3 fruit fly cellular contexts compared by ENCODE assay signal in genomic region chr2L:7107890-7108289, dm6.
TF ChIP-seq lines count a peak whose summit lies in the region.

No protein-coding gene starts in this region.

- TF ChIP-seq CTCF in whole organism, embryonic (GFP tag; optimal IDR thresholded peaks at IDR 0.05; lab: Kevin White, UChicago): no peak

TF ChIP-seq in whole organism, embryonic, 481 proteins besides CTCF, POLR2A, EP300 and RAD21:
- TF ChIP-seq Hr51 (GFP tag; optimal IDR thresholded peaks at IDR 0.05; lab: Kevin White, UChicago): peak in 1 of 2 experiments; percentile 10
- TF ChIP-seq grau (tag; optimal IDR thresholded peaks at IDR 0.05; lab: Kevin White, UChicago): peak; percentile 32
- peak; percentile 38 for TF ChIP-seq CG11504 (tag; optimal IDR thresholded peaks at IDR 0.05; lab: Kevin White, UChicago)
- no peak for TF ChIP-seq Stat92E (GFP tag; optimal IDR thresholded peaks at IDR 0.05; lab: Kevin White, UChicago)
- peak; percentile 36 for TF ChIP-seq gem (tag; optimal IDR thresholded peaks at IDR 0.05; lab: Kevin White, UChicago)
- TF ChIP-seq CG18599 (GFP tag; optimal IDR thresholded peaks at IDR 0.05; lab: Kevin White, UChicago): peak; percentile 10
- TF ChIP-seq scrt (GFP tag; optimal IDR thresholded peaks at IDR 0.05; lab: Kevin White, UChicago): no peak
- no peak for TF ChIP-seq Ets97D (GFP tag; optimal IDR thresholded peaks at IDR 0.05; lab: Kevin White, UChicago)
- peak; percentile 59 for TF ChIP-seq D19A (tag; optimal IDR thresholded peaks at IDR 0.05; lab: Kevin White, UChicago)
- no peak for TF ChIP-seq D19B (GFP tag; optimal IDR thresholded peaks at IDR 0.05; lab: Kevin White, UChicago)
- TF ChIP-seq run (tag; optimal IDR thresholded peaks at IDR 0.05; lab: Kevin White, UChicago): no peak
- no peak for TF ChIP-seq CG8089 (GFP tag; optimal IDR thresholded peaks at IDR 0.05; lab: Kevin White, UChicago)
- TF ChIP-seq dmrt99B (tag; optimal IDR thresholded peaks at IDR 0.05; lab: Kevin White, UChicago): peak; percentile 21
- 0 out of 2 replicates have a peak, but pooled peaks have one; percentile 6 for TF ChIP-seq Ada2b (GFP tag; IDR thresholded peaks at IDR 0.05; lab: Robert Waterston, UW)
- TF ChIP-seq Med (GFP tag; lab: Kevin White, UChicago): peak; percentile 57
- peak; percentile 35 for TF ChIP-seq CG2678 (tag; optimal IDR thresholded peaks at IDR 0.05; lab: Kevin White, UChicago)
- no peak for TF ChIP-seq gsb (GFP tag; IDR thresholded peaks at IDR 0.05; lab: Robert Waterston, UW)
- TF ChIP-seq lab (GFP tag; optimal IDR thresholded peaks at IDR 0.05; lab: Kevin White, UChicago): peak; percentile 8
- 0 out of 3 replicates have a peak, but pooled peaks have one; percentile 23 for TF ChIP-seq row (GFP tag; IDR thresholded peaks at IDR 0.05; lab: Robert Waterston, UW)
- peak; percentile 87 for TF ChIP-seq Ets65A (GFP tag; lab: Kevin White, UChicago)
- TF ChIP-seq Oli (tag; optimal IDR thresholded peaks at IDR 0.05; lab: Kevin White, UChicago): peak; percentile 20
- TF ChIP-seq CG8281 (tag; optimal IDR thresholded peaks at IDR 0.05; lab: Kevin White, UChicago): no peak
- no peak for TF ChIP-seq Trl (optimal IDR thresholded peaks at IDR 0.05; lab: Kevin White, UChicago)
- no peak for TF ChIP-seq Trl (GFP tag; optimal IDR thresholded peaks at IDR 0.05; lab: Kevin White, UChicago)
- peak; percentile 25 for TF ChIP-seq CG7839 (tag; optimal IDR thresholded peaks at IDR 0.05; lab: Kevin White, UChicago)

TF ChIP-seq in whole organism, prepupa, 60 proteins besides CTCF, POLR2A, EP300 and RAD21 (continues in another document):
- TF ChIP-seq CG34406 (GFP tag; optimal IDR thresholded peaks at IDR 0.05; lab: Kevin White, UChicago): peak; percentile 4
- TF ChIP-seq CG10631 (GFP tag; optimal IDR thresholded peaks at IDR 0.05; lab: Kevin White, UChicago): no peak
- TF ChIP-seq salr (GFP tag; optimal IDR thresholded peaks at IDR 0.05; lab: Kevin White, UChicago): no peak
- TF ChIP-seq OdsH (GFP tag; optimal IDR thresholded peaks at IDR 0.05; lab: Kevin White, UChicago): peak; percentile 18
- TF ChIP-seq Met (GFP tag; optimal IDR thresholded peaks at IDR 0.05; lab: Kevin White, UChicago): peak; percentile 12
- TF ChIP-seq Ets96B (tag; optimal IDR thresholded peaks at IDR 0.05; lab: Kevin White, UChicago): peak; percentile 5
- no peak for TF ChIP-seq CG8632 (GFP tag; optimal IDR thresholded peaks at IDR 0.05; lab: Kevin White, UChicago)
- TF ChIP-seq dac (GFP tag; optimal IDR thresholded peaks at IDR 0.05; lab: Kevin White, UChicago): no peak
- peak; percentile 46 for TF ChIP-seq CG32006 (GFP tag; optimal IDR thresholded peaks at IDR 0.05; lab: Kevin White, UChicago)
- TF ChIP-seq cyc (GFP tag; optimal IDR thresholded peaks at IDR 0.05; lab: Kevin White, UChicago): no peak
- TF ChIP-seq CG3919 (GFP tag; optimal IDR thresholded peaks at IDR 0.05; lab: Kevin White, UChicago): peak; percentile 10
- no peak for TF ChIP-seq CG6163 (GFP tag; IDR thresholded peaks at IDR 0.05; lab: Robert Waterston, UW)
- TF ChIP-seq Blimp-1 (GFP tag; optimal IDR thresholded peaks at IDR 0.05; lab: Kevin White, UChicago): no peak
- no peak for TF ChIP-seq fkh (GFP tag; optimal IDR thresholded peaks at IDR 0.05; lab: Kevin White, UChicago)
- TF ChIP-seq esn (GFP tag; optimal IDR thresholded peaks at IDR 0.05; lab: Kevin White, UChicago): peak; percentile 2
- peak; percentile 53; the same call in 2 of the 3 replicates for TF ChIP-seq CG8119 (GFP tag; IDR thresholded peaks at IDR 0.05; lab: Robert Waterston, UW)
- no peak for TF ChIP-seq Ets21C (GFP tag; optimal IDR thresholded peaks at IDR 0.05; lab: Kevin White, UChicago)
- no peak for TF ChIP-seq Hr38 (GFP tag; optimal IDR thresholded peaks at IDR 0.05; lab: Kevin White, UChicago)
- TF ChIP-seq acj6 (GFP tag; optimal IDR thresholded peaks at IDR 0.05; lab: Kevin White, UChicago): no peak
- peak; percentile 69 for TF ChIP-seq svp (GFP tag; lab: Kevin White, UChicago)
- no peak for TF ChIP-seq achi (GFP tag; optimal IDR thresholded peaks at IDR 0.05; lab: Kevin White, UChicago)
- no peak for TF ChIP-seq CG11762 (GFP tag; optimal IDR thresholded peaks at IDR 0.05; lab: Kevin White, UChicago; ENCODE audit: insufficient read depth)
- TF ChIP-seq CG10669 (GFP tag; optimal IDR thresholded peaks at IDR 0.05; lab: Kevin White, UChicago): no peak
- TF ChIP-seq CG11294 (GFP tag; IDR thresholded peaks at IDR 0.05; lab: Robert Waterston, UW): no peak
- TF ChIP-seq Eip78C (GFP tag; lab: Kevin White, UChicago): peak; percentile 67
- TF ChIP-seq vri (GFP tag; optimal IDR thresholded peaks at IDR 0.05; lab: Kevin White, UChicago): no peak
- TF ChIP-seq CG4318 (GFP tag; optimal IDR thresholded peaks at IDR 0.05; lab: Kevin White, UChicago): no peak
- no peak for TF ChIP-seq CG8319 (GFP tag; optimal IDR thresholded peaks at IDR 0.05; lab: Kevin White, UChicago)
- TF ChIP-seq CG6276 (GFP tag; optimal IDR thresholded peaks at IDR 0.05; lab: Kevin White, UChicago): no peak
- no peak for TF ChIP-seq eg (GFP tag; IDR thresholded peaks at IDR 0.05; lab: Robert Waterston, UW)
- TF ChIP-seq fd59A (GFP tag; optimal IDR thresholded peaks at IDR 0.05; lab: Kevin White, UChicago): no peak
- no peak for TF ChIP-seq CG6792 (GFP tag; optimal IDR thresholded peaks at IDR 0.05; lab: Kevin White, UChicago)
- no peak for TF ChIP-seq Eip75B (GFP tag; optimal IDR thresholded peaks at IDR 0.05; lab: Kevin White, UChicago)
- no peak for TF ChIP-seq net (GFP tag; optimal IDR thresholded peaks at IDR 0.05; lab: Kevin White, UChicago)
- no peak for TF ChIP-seq ss (GFP tag; optimal IDR thresholded peaks at IDR 0.05; lab: Kevin White, UChicago)
- peak; percentile 13 for TF ChIP-seq Hr4 (GFP tag; optimal IDR thresholded peaks at IDR 0.05; lab: Kevin White, UChicago)
- no peak for TF ChIP-seq CG1621 (tag; optimal IDR thresholded peaks at IDR 0.05; lab: Kevin White, UChicago)

TF ChIP-seq in whole organism, pupa, 21 proteins besides CTCF, POLR2A, EP300 and RAD21:
- TF ChIP-seq CG8159 (tag; optimal IDR thresholded peaks at IDR 0.05; lab: Kevin White, UChicago) (peak; percentile 3), fd96Ca (GFP tag; IDR thresholded peaks at IDR 0.05; lab: Robert Waterston, UW) (no peak), CG14655 (GFP tag; optimal IDR thresholded peaks at IDR 0.05; lab: Kevin White, UChicago) (peak; percentile 29), CG12605 (GFP tag; IDR thresholded peaks at IDR 0.05; lab: Robert Waterston, UW) (no peak), CG15710 (tag; optimal IDR thresholded peaks at IDR 0.05; lab: Kevin White, UChicago) (peak; percentile 17)
TF ChIP-seq in whole organism, pupa: peak in this region for 3.
